Worm (Caenorhabditis elegans): Measurements from ENCODE around the gene srw-4.

DNA sequence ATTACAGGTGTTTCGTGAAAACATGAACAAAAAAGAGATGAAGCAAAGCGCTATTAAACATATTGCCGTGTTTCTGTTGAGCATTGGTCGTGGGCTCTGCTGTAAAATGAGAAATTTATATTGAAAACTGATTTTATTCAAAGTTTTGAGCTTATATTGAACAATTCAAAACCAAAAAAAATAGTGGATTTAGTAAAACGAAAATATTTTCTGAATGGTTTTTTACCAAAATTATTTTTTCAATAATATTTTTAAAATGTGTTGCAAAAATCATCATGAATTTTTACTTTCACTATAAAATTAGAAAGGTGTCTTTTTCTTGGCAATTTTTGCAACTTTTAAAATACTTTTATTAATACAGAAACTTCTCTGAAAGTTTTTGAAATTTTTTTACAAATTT is 14.6 kb upstream of the srw-4 start, which contains the start of gene C31B8.7:
- TF ChIP-seq nhr-76 (tag; optimal IDR thresholded peaks at IDR 0.05) (no peak), pqm-1 (tag; optimal IDR thresholded peaks at IDR 0.05) (no peak), unc-62 (GFP tag; optimal IDR thresholded peaks at IDR 0.05) (no peak), ceh-16 (tag; optimal IDR thresholded peaks at IDR 0.05) (no peak), ceh-28 (tag; optimal IDR thresholded peaks at IDR 0.05) (no peak), ama-1 (optimal IDR thresholded peaks at IDR 0.05) (no peak), eor-1 (tag; optimal IDR thresholded peaks at IDR 0.05) (no peak), nhr-77 (tag; optimal IDR thresholded peaks at IDR 0.05) (no peak), jun-1 (tag; optimal IDR thresholded peaks at IDR 0.05) (no peak), pha-4 (tag; optimal IDR thresholded peaks at IDR 0.05) (no peak), snpc-4 (tag; optimal IDR thresholded peaks at IDR 0.05) (no peak), nfya-1 (tag; optimal IDR thresholded peaks at IDR 0.05; ENCODE audit: insufficient read depth) (no peak), mml-1 (tag; optimal IDR thresholded peaks at IDR 0.05) (no peak)

All from whole organism, L3 larva.